Fruit fly (Drosophila melanogaster): Measurements from ENCODE around the gene CG13305.

Gene CG13305

DNA sequence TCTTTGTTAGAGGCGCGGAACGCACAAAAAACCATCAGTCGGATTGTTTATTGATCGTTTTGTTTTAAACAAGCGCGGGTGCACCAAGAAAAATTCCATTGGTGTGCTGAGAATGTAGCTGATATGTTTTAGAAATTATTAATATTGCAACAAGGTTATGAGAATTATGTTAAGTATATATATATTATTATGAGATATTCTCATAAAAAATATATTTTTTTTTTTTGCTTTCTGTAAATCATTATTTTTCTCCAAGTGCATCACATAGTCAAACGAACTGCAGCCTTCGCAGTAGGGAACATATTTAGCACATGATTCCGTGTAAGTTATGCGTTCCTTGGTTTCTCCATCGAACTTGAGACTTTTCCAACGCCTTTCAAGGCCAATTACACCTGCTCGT, 17.7 kb downstream of the CG13305 start (continued):
- TF ChIP-seq CG4617 (GFP tag; optimal IDR thresholded peaks at IDR 0.05; ENCODE audit: borderline replicate concordance), result no peak
- TF ChIP-seq ap (GFP tag; IDR thresholded peaks at IDR 0.05), result peak; percentile 50
- TF ChIP-seq vnd (GFP tag; IDR thresholded peaks at IDR 0.05; ENCODE audit: partially characterized antibody), result no peak
- TF ChIP-seq ab (GFP tag; optimal IDR thresholded peaks at IDR 0.05), result no peak
- TF ChIP-seq amos (GFP tag; IDR thresholded peaks at IDR 0.05; ENCODE audit: partially characterized antibody), result no peak
- TF ChIP-seq D (optimal IDR thresholded peaks at IDR 0.05), result no peak
- TF ChIP-seq D (GFP tag; optimal IDR thresholded peaks at IDR 0.05), result peak; percentile 72
- TF ChIP-seq cas (GFP tag; IDR thresholded peaks at IDR 0.05), result 0 out of 2 replicates have a peak, but pooled peaks have one; percentile 11
- no peak for TF ChIP-seq Side (GFP tag; optimal IDR thresholded peaks at IDR 0.05)
- no peak for TF ChIP-seq BEAF-32 (GFP tag; optimal IDR thresholded peaks at IDR 0.05)
- no peak for TF ChIP-seq tll (GFP tag; optimal IDR thresholded peaks at IDR 0.05)
- TF ChIP-seq CG13296 (GFP tag; optimal IDR thresholded peaks at IDR 0.05), result peak; percentile 75
- TF ChIP-seq Dp (GFP tag; optimal IDR thresholded peaks at IDR 0.05), result no peak
- TF ChIP-seq HLHmδ (GFP tag; optimal IDR thresholded peaks at IDR 0.05), result no peak
- peak; percentile 61 for TF ChIP-seq CG4424 (GFP tag; optimal IDR thresholded peaks at IDR 0.05)
- 0 out of 4 replicates have a peak, but pooled peaks have one; percentile 34 for TF ChIP-seq Gug (GFP tag; IDR thresholded peaks at IDR 0.05)
- no peak for TF ChIP-seq sima (GFP tag; optimal IDR thresholded peaks at IDR 0.05)
- TF ChIP-seq CG7786 (GFP tag; optimal IDR thresholded peaks at IDR 0.05), result no peak
- TF ChIP-seq Atf6 (GFP tag; IDR thresholded peaks at IDR 0.05), result peak; percentile 40; the same call in 1 of the 2 replicates
- TF ChIP-seq CG1529 (GFP tag; optimal IDR thresholded peaks at IDR 0.05), result peak; percentile 13
- no peak for TF ChIP-seq scrt (GFP tag; optimal IDR thresholded peaks at IDR 0.05)
- no peak for TF ChIP-seq CG17186 (GFP tag; optimal IDR thresholded peaks at IDR 0.05)
- TF ChIP-seq gsb-n (tag; optimal IDR thresholded peaks at IDR 0.05), result peak; percentile 51
- TF ChIP-seq stc (GFP tag; IDR thresholded peaks at IDR 0.05), result peak; percentile 82
- peak; percentile 51 for TF ChIP-seq az2 (GFP tag; optimal IDR thresholded peaks at IDR 0.05)
- TF ChIP-seq dimm (GFP tag; IDR thresholded peaks at IDR 0.05), result no peak; the same call in 1 of the 2 replicates
- no peak for TF ChIP-seq gcm2 (GFP tag; optimal IDR thresholded peaks at IDR 0.05)
- no peak for TF ChIP-seq Dip3 (GFP tag; optimal IDR thresholded peaks at IDR 0.05)
- TF ChIP-seq jumu (GFP tag; optimal IDR thresholded peaks at IDR 0.05), result no peak
- no peak for TF ChIP-seq ken (GFP tag; IDR thresholded peaks at IDR 0.05)
- peak; percentile 65; the same call in 1 of the 2 replicates for TF ChIP-seq CG9215 (GFP tag; IDR thresholded peaks at IDR 0.05)
- no peak for TF ChIP-seq fu2 (GFP tag; optimal IDR thresholded peaks at IDR 0.05)
- TF ChIP-seq Awh (GFP tag; IDR thresholded peaks at IDR 0.05), result peak; percentile 77
- TF ChIP-seq NFAT (GFP tag; IDR thresholded peaks at IDR 0.05), result peak; percentile 47; the same call in 1 of the 2 replicates
- TF ChIP-seq zfh1 (GFP tag; IDR thresholded peaks at IDR 0.05), result peak; percentile 72
- TF ChIP-seq gfzf (GFP tag; optimal IDR thresholded peaks at IDR 0.05), result no peak
- TF ChIP-seq Elba2 (GFP tag; optimal IDR thresholded peaks at IDR 0.05), result no peak
- TF ChIP-seq kay (GFP tag; optimal IDR thresholded peaks at IDR 0.05), result no peak
- TF ChIP-seq fd102C (GFP tag; optimal IDR thresholded peaks at IDR 0.05), result no peak
- TF ChIP-seq CG13123 (GFP tag; optimal IDR thresholded peaks at IDR 0.05), result no peak
- TF ChIP-seq CG10147 (GFP tag; optimal IDR thresholded peaks at IDR 0.05), result peak; percentile 66
- peak; percentile 49 for TF ChIP-seq CG8388 (GFP tag; optimal IDR thresholded peaks at IDR 0.05)
- TF ChIP-seq salm (tag; optimal IDR thresholded peaks at IDR 0.05), result no peak
- no peak for TF ChIP-seq luna (GFP tag; optimal IDR thresholded peaks at IDR 0.05)
- TF ChIP-seq sisA (GFP tag; IDR thresholded peaks at IDR 0.05), result peak; percentile 60
- no peak for TF ChIP-seq CG16815 (GFP tag; optimal IDR thresholded peaks at IDR 0.05)
- TF ChIP-seq CG8944 (GFP tag; optimal IDR thresholded peaks at IDR 0.05), result no peak
- TF ChIP-seq dmrt99B (tag; optimal IDR thresholded peaks at IDR 0.05), result peak; percentile 86
- TF ChIP-seq ftz-f1 (GFP tag; optimal IDR thresholded peaks at IDR 0.05), result no peak
- no peak for TF ChIP-seq CG10431 (GFP tag; optimal IDR thresholded peaks at IDR 0.05)
- TF ChIP-seq org-1 (GFP tag; optimal IDR thresholded peaks at IDR 0.05), result no peak
